Worm (Caenorhabditis elegans): ENCODE results near the gene B0403.5.

Gene B0403.5

ce11 chrX:7068400-7068799, 10.9 kb downstream of the B0403.5 start, which contains the start of gene pdi-6 (continued):
- TF ChIP-seq Y5F2A.4 (GFP tag; optimal IDR thresholded peaks at IDR 0.05) (no peak), mes-2 (tag; optimal IDR thresholded peaks at IDR 0.05; ENCODE audit: poor library complexity, severe bottlenecking) (peak; percentile 96), lin-1 (GFP tag; IDR thresholded peaks at IDR 0.05) (peak; percentile 46; the same call in 1 of the 2 replicates), php-3 (GFP tag; IDR thresholded peaks at IDR 0.05) (peak; percentile 80), Y75B8A.6 (GFP tag; IDR thresholded peaks at IDR 0.05) (0 out of 2 replicates have a peak, but pooled peaks have one; percentile 49), vab-7 (GFP tag; IDR thresholded peaks at IDR 0.05) (peak; percentile 63), dpl-1 (GFP tag; optimal IDR thresholded peaks at IDR 0.05) (peak; percentile 82), lin-38 (GFP tag; IDR thresholded peaks at IDR 0.05) (peak; percentile 99), nhr-77 (tag; optimal IDR thresholded peaks at IDR 0.05) (peak; percentile 75), daf-12 (tag; optimal IDR thresholded peaks at IDR 0.05) (no peak), F37D6.2 (tag; optimal IDR thresholded peaks at IDR 0.05) (peak; percentile 66), ceh-44 (GFP tag; IDR thresholded peaks at IDR 0.05) (peak; percentile 83), daf-16 (GFP tag; optimal IDR thresholded peaks at IDR 0.05) (peak in 1 of 2 experiments; percentile 5), daf-16 (tag; optimal IDR thresholded peaks at IDR 0.05) (peak; percentile 54), madf-5 (GFP tag; IDR thresholded peaks at IDR 0.05) (no peak), T20F7.1 (GFP tag; optimal IDR thresholded peaks at IDR 0.05) (peak; percentile 84), fkh-10 (GFP tag; optimal IDR thresholded peaks at IDR 0.05) (peak; percentile 60), pha-4 (GFP tag; IDR thresholded peaks at IDR 0.05) (no peak), pha-4 (tag; optimal IDR thresholded peaks at IDR 0.05) (no peak), aha-1 (tag) (peak; percentile 99), Y48G9A.11 (GFP tag; IDR thresholded peaks at IDR 0.05) (no peak), lsy-2 (tag; optimal IDR thresholded peaks at IDR 0.05) (peak; percentile 81 to 93), Y105C5A.15 (GFP tag; IDR thresholded peaks at IDR 0.05) (no peak), egl-27 (tag; optimal IDR thresholded peaks at IDR 0.05) (no peak), zfp-3 (GFP tag; conservative IDR thresholded peaks at IDR 0.05) (peak; percentile 73; the same call in 1 of the 2 replicates), lin-29 (GFP tag; IDR thresholded peaks at IDR 0.05) (peak; percentile 67; the same call in 1 of the 2 replicates), tra-1 (GFP tag; IDR thresholded peaks at IDR 0.05) (peak; percentile 81), fos-1 (tag; optimal IDR thresholded peaks at IDR 0.05) (no peak), nhr-237 (tag; optimal IDR thresholded peaks at IDR 0.05) (no peak), nhr-6 (tag; optimal IDR thresholded peaks at IDR 0.05) (peak; percentile 80), daf-8 (GFP tag; IDR thresholded peaks at IDR 0.05) (no peak), F10B5.3 (tag; optimal IDR thresholded peaks at IDR 0.05) (peak; percentile 64), ceh-62 (tag; optimal IDR thresholded peaks at IDR 0.05) (no peak), dmd-9 (GFP tag; IDR thresholded peaks at IDR 0.05) (peak; percentile 96), nhr-76 (tag; optimal IDR thresholded peaks at IDR 0.05) (no peak), ZK337.2 (GFP tag; IDR thresholded peaks at IDR 0.05) (0 out of 2 replicates have a peak, but pooled peaks have one; percentile 59), ama-1 (optimal IDR thresholded peaks at IDR 0.05) (no peak), cey-2 (tag; optimal IDR thresholded peaks at IDR 0.05; ENCODE audit: borderline replicate concordance, insufficient read depth) (no peak), dve-1 (tag; optimal IDR thresholded peaks at IDR 0.05; ENCODE audit: insufficient read depth) (peak; percentile 90), spr-3 (GFP tag; optimal IDR thresholded peaks at IDR 0.05) (no peak), tag-97 (GFP tag; IDR thresholded peaks at IDR 0.05) (no peak), ctbp-1 (GFP tag; IDR thresholded peaks at IDR 0.05) (0 out of 2 replicates have a peak, but pooled peaks have one; percentile 30), attf-4 (tag; optimal IDR thresholded peaks at IDR 0.05) (no peak), unc-62 (GFP tag; optimal IDR thresholded peaks at IDR 0.05 in 1 of 2) (no peak), unc-62 (tag; optimal IDR thresholded peaks at IDR 0.05) (no peak), zfp-2 (tag; optimal IDR thresholded peaks at IDR 0.05) (peak; percentile 27), pqm-1 (tag; optimal IDR thresholded peaks at IDR 0.05) (peak; percentile 53), mdt-29 (GFP tag; IDR thresholded peaks at IDR 0.05) (no peak), nhr-25 (tag; optimal IDR thresholded peaks at IDR 0.05; ENCODE audit: borderline replicate concordance, insufficient read depth) (peak; percentile 73), D1046.2 (GFP tag; IDR thresholded peaks at IDR 0.05) (0 out of 2 replicates have a peak, but pooled peaks have one; percentile 70), nhr-10 (tag; optimal IDR thresholded peaks at IDR 0.05) (peak; percentile 36), snpc-1.2 (GFP tag; IDR thresholded peaks at IDR 0.05) (no peak)
